Worm (Caenorhabditis elegans) whole organism, early embryonic: ENCODE results near the gene ZK1307.8.

Experiments
- flt-1 ChIP-seq: fragments of 200-800 bp; sonication (Bioruptor generic); IDR thresholded peaks from 2 replicates; pipeline ENCODE4 v1.3.6; 2022; ENCODE audit warnings: missing genetic modification characterization, missing compliant biosample characterization
- hmg-4 ChIP-seq: fragments of 200-800 bp; sonication (Bioruptor generic); optimal IDR thresholded peaks from 2 replicates; lab custom pipeline; 2018; ENCODE audit warnings: mild to moderate bottlenecking, missing genetic modification characterization, missing compliant biosample characterization

ce11 chrII:9652919-9653318 lies 28.5 kb downstream of the ZK1307.8 start, which contains the start of gene ZK1307.3:
- no peak for TF ChIP-seq flt-1 (GFP tag; lab: Robert Waterston, UW)
- TF ChIP-seq hmg-4 (GFP tag; lab: Kevin White, UChicago) = no peak
